Worm (Caenorhabditis elegans) whole organism, L2 larva: ENCODE data around the gene rhi-1.

Source experiments
- R02D3.7 ChIP-seq: fragments of 150-350 bp; optimal IDR thresholded peaks from 2 replicates; lab custom pipeline; 2014; ENCODE audit warnings: missing biosample characterization, missing genetic modification characterization
- blmp-1 ChIP-seq: sonication (generic microtip); optimal IDR thresholded peaks from 2 replicates; lab custom pipeline; 2017; ENCODE audit warnings: missing genetic modification characterization, mild to moderate bottlenecking, missing compliant biosample characterization, antibody characterized with exemption, moderate library complexity; ENCODE audit not compliant: insufficient read depth
- ceh-16 ChIP-seq: fragments of 150-350 bp; optimal IDR thresholded peaks from 2 replicates; lab custom pipeline; 2014; ENCODE audit warnings: missing biosample characterization, missing genetic modification characterization
- egl-27 ChIP-seq: sonication (generic microtip); optimal IDR thresholded peaks from 3 replicates; lab custom pipeline; 2017; ENCODE audit warnings: missing biosample characterization, missing genetic modification reagents, missing genetic modification characterization
- gmeb-1 ChIP-seq: fragments of 150-350 bp; optimal IDR thresholded peaks from 2 replicates; lab custom pipeline; 2014; ENCODE audit warnings: missing biosample characterization, missing genetic modification characterization
- mbf-1 ChIP-seq: sonication (generic microtip); optimal IDR thresholded peaks from 2 replicates; lab custom pipeline; 2017; ENCODE audit warnings: missing biosample characterization, missing genetic modification characterization
- mdl-1 ChIP-seq, 2 experiments: fragments of 150-350 bp in 1 of 2; sonication (generic microtip) in 1 of 2; optimal IDR thresholded peaks; 2 replicates each; lab custom pipeline; 2017; ENCODE audit warnings: missing biosample characterization in 2 of 2, missing genetic modification characterization in 2 of 2
- nhr-11 ChIP-seq: fragments of 150-350 bp; optimal IDR thresholded peaks from 2 replicates; lab custom pipeline; 2014; ENCODE audit warnings: missing biosample characterization, missing genetic modification characterization
- nhr-12 ChIP-seq: fragments of 150-350 bp; optimal IDR thresholded peaks from 2 replicates; lab custom pipeline; 2014; ENCODE audit warnings: missing biosample characterization, missing genetic modification characterization
- nhr-23 ChIP-seq: fragments of 150-350 bp; optimal IDR thresholded peaks from 2 replicates; lab custom pipeline; 2014; ENCODE audit warnings: missing biosample characterization, missing genetic modification reagents, missing genetic modification characterization
- snpc-4 ChIP-seq: fragments of 150-350 bp; optimal IDR thresholded peaks from 2 replicates; lab custom pipeline; 2014; ENCODE audit warnings: missing biosample characterization, missing genetic modification characterization
- zag-1 ChIP-seq: fragments of 150-350 bp; optimal IDR thresholded peaks from 2 replicates; lab custom pipeline; 2014; ENCODE audit warnings: missing biosample characterization, missing genetic modification characterization

DNA sequence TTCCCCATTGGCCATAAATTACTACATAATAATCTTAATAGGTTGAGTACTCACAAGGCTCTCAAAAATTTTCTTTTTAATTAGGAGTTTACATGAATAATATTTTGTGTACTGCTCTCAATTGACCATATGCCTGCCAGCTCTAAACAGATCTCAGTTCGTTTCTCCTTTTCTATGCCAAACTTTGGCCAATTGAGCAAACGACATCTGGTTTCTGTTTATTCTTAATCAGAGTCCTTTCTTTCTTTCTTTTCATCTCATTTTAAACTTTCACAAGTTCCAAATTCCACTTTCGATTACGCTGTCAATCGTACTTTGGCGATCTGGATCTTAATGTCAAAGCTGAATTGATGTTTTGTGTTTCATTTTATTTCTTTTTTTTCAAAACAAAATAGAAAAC, 43.9 kb upstream of the rhi-1 start:
- TF ChIP-seq snpc-4 (tag; lab: Kevin White, UChicago) (no peak), nhr-11 (tag; lab: Kevin White, UChicago) (no peak), R02D3.7 (no peak), mbf-1 (tag; lab: Kevin White, UChicago) (no peak), mdl-1 (tag; optimal IDR thresholded peaks at IDR 0.05; lab: Kevin White, UChicago) (no peak), nhr-12 (tag; lab: Kevin White, UChicago) (no peak), zag-1 (tag; lab: Kevin White, UChicago) (no peak), gmeb-1 (tag; lab: Kevin White, UChicago) (no peak), blmp-1 (tag; lab: Kevin White, UChicago) (no peak), egl-27 (tag; lab: Kevin White, UChicago) (no peak), nhr-23 (tag; lab: Kevin White, UChicago) (no peak), ceh-16 (tag; lab: Kevin White, UChicago) (no peak)
